Worm (Caenorhabditis elegans): ENCODE measurements around the gene C15B12.4.

The C15B12.4 gene

ce11 chrX:6507734-6508133, 34.2 kb upstream of the C15B12.4 start:
- TF ChIP-seq cebp-1 (GFP tag; IDR thresholded peaks at IDR 0.05) (no peak), cebp-1 (tag; optimal IDR thresholded peaks at IDR 0.05) (no peak), ets-4 (GFP tag; optimal IDR thresholded peaks at IDR 0.05) (no peak), aptf-3 (GFP tag; IDR thresholded peaks at IDR 0.05) (no peak), C06A6.2 (GFP tag; conservative IDR thresholded peaks at IDR 0.05) (no peak), lag-1 (GFP tag; IDR thresholded peaks at IDR 0.05) (no peak), ztf-26 (tag; optimal IDR thresholded peaks at IDR 0.05) (no peak), gei-17 (GFP tag; optimal IDR thresholded peaks at IDR 0.05) (no peak)

ce11 chrX:6505662-6506061, 32.1 kb upstream of the C15B12.4 start, which contains the start of gene glr-8:
Gene glr-8 (plus strand): TSS chrX:6505980.
- TF ChIP-seq unc-130 (GFP tag; optimal IDR thresholded peaks at IDR 0.05) (no peak), F39B2.1 (GFP tag; IDR thresholded peaks at IDR 0.05) (no peak), gei-17 (GFP tag; optimal IDR thresholded peaks at IDR 0.05) (no peak), hsf-1 (GFP tag; IDR thresholded peaks at IDR 0.05) (no peak), ccch-3 (GFP tag; optimal IDR thresholded peaks at IDR 0.05) (no peak), ekl-4 (GFP tag; IDR thresholded peaks at IDR 0.05) (no peak), snpc-1.3 (tag; optimal IDR thresholded peaks at IDR 0.05; ENCODE audit: insufficient read depth) (no peak), chd-7 (tag; optimal IDR thresholded peaks at IDR 0.05) (no peak), Y79H2A.3 (GFP tag; conservative IDR thresholded peaks at IDR 0.05) (no peak), rcor-1 (GFP tag; IDR thresholded peaks at IDR 0.05) (no peak), hmg-1.2 (GFP tag; IDR thresholded peaks at IDR 0.05) (peak; percentile 49; the same call in 1 of the 2 replicates), aptf-3 (GFP tag; IDR thresholded peaks at IDR 0.05) (no peak), cebp-1 (GFP tag; IDR thresholded peaks at IDR 0.05) (no peak), cebp-1 (tag; optimal IDR thresholded peaks at IDR 0.05) (peak; percentile 69)

ce11 chrX:6505008-6505407, 31.5 kb upstream of the C15B12.4 start, which contains the start of gene cdf-1:
Gene cdf-1 (minus strand): TSS chrX:6505143.
- TF ChIP-seq somi-1 (GFP tag; optimal IDR thresholded peaks at IDR 0.05) (no peak), ztf-18 (tag; optimal IDR thresholded peaks at IDR 0.05) (peak; percentile 80)

- TF ChIP-seq C06A6.2 (GFP tag; conservative IDR thresholded peaks at IDR 0.05) = no peak
- TF ChIP-seq nhr-80 (tag; optimal IDR thresholded peaks at IDR 0.05) = peak; percentile 56
Measured at ce11 chrX:6503148-6503547, 29.6 kb upstream of the C15B12.4 start.

ce11 chrX:6499736-6500135, 26.2 kb upstream of the C15B12.4 start, which contains the start of gene actl-1:
Gene actl-1 (minus strand): TSS chrX:6499836.
- TF ChIP-seq unc-62 (GFP tag; optimal IDR thresholded peaks at IDR 0.05) = no peak
- no peak for TF ChIP-seq hsf-1 (GFP tag; IDR thresholded peaks at IDR 0.05)
- TF ChIP-seq nhr-179 (tag; optimal IDR thresholded peaks at IDR 0.05) = no peak
- TF ChIP-seq mes-4 (tag; optimal IDR thresholded peaks at IDR 0.05) = no peak

ce11 chrX:6484780-6485179, 11.2 kb upstream of the C15B12.4 start, which contains the start of gene gar-1:
Gene gar-1 (minus strand): TSS chrX:6484880.
- TF ChIP-seq let-526 (GFP tag; IDR thresholded peaks at IDR 0.05) = no peak
- no peak for TF ChIP-seq pha-4 (tag; optimal IDR thresholded peaks at IDR 0.05)
- TF ChIP-seq T26A5.8 (tag; optimal IDR thresholded peaks at IDR 0.05) = no peak
- TF ChIP-seq madf-8 (GFP tag; conservative IDR thresholded peaks at IDR 0.05) = no peak
- TF ChIP-seq snpc-1.1 (tag; optimal IDR thresholded peaks at IDR 0.05; ENCODE audit: insufficient read depth) = no peak
- no peak for TF ChIP-seq nhr-27 (tag; optimal IDR thresholded peaks at IDR 0.05)

Data from whole organism, young adult.